Fruit fly (Drosophila melanogaster): ENCODE data around the gene CG42788.

The CG42788 gene

DNA sequence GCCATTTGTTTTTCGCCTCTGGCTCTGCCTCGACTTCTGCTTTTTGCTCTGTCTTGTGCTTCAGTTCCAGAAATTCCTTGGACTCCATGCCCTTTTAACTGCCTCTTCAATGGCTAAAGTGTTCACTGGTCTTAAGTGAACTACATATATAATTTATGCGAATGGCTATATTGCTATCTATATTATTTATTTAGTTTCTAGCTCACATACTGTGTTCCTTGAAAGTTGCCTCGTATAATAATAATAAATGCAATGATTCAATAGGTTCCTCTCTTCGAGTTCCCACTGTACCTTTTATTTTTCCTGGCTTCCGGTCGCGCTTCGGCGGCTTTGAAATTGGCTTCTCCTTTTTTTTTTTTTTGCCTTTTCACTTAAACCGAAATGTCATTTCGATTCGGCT is 12.0 kb downstream of the CG42788 start (continued):
- TF ChIP-seq bcd (GFP tag; optimal IDR thresholded peaks at IDR 0.05) (peak; percentile 5), Atf6 (GFP tag; IDR thresholded peaks at IDR 0.05) (no peak), D19A (tag; optimal IDR thresholded peaks at IDR 0.05) (no peak), fd3F (GFP tag; optimal IDR thresholded peaks at IDR 0.05) (no peak), CoRest (tag; optimal IDR thresholded peaks at IDR 0.05) (peak; percentile 34), BtbVII (GFP tag; optimal IDR thresholded peaks at IDR 0.05) (peak; percentile 2), CG7271 (tag; optimal IDR thresholded peaks at IDR 0.05) (no peak), cas (GFP tag; IDR thresholded peaks at IDR 0.05) (no peak), Hr78 (GFP tag; optimal IDR thresholded peaks at IDR 0.05) (no peak), sisA (GFP tag; IDR thresholded peaks at IDR 0.05) (0 out of 2 replicates have a peak, but pooled peaks have one; percentile 23), CG10565 (GFP tag; optimal IDR thresholded peaks at IDR 0.05) (no peak), Xrp1 (GFP tag; IDR thresholded peaks at IDR 0.05) (peak; percentile 31; the same call in 1 of the 2 replicates), CG2712 (tag; optimal IDR thresholded peaks at IDR 0.05) (no peak), stwl (tag; optimal IDR thresholded peaks at IDR 0.05) (no peak), CG6254 (GFP tag; optimal IDR thresholded peaks at IDR 0.05) (no peak), sna (GFP tag; IDR thresholded peaks at IDR 0.05; ENCODE audit: partially characterized antibody) (no peak), ATbp (GFP tag; optimal IDR thresholded peaks at IDR 0.05) (peak; percentile 16), scrt (GFP tag; optimal IDR thresholded peaks at IDR 0.05) (peak; percentile 8), NC2β (GFP tag; optimal IDR thresholded peaks at IDR 0.05) (no peak), Hr51 (GFP tag; optimal IDR thresholded peaks at IDR 0.05) (peak in 1 of 2 experiments; percentile 45), slou (GFP tag; optimal IDR thresholded peaks at IDR 0.05) (no peak), CG4730 (GFP tag; IDR thresholded peaks at IDR 0.05) (no peak), CG13624 (GFP tag; optimal IDR thresholded peaks at IDR 0.05) (no peak), kah (GFP tag; optimal IDR thresholded peaks at IDR 0.05) (no peak), B-H2 (GFP tag; optimal IDR thresholded peaks at IDR 0.05) (peak; percentile 27), Lpt (GFP tag; optimal IDR thresholded peaks at IDR 0.05) (no peak), otp (GFP tag; IDR thresholded peaks at IDR 0.05) (no peak), CG3995 (GFP tag; optimal IDR thresholded peaks at IDR 0.05) (no peak), CG12942 (GFP tag; optimal IDR thresholded peaks at IDR 0.05) (no peak), Max (GFP tag; optimal IDR thresholded peaks at IDR 0.05) (no peak), unpg (GFP tag; optimal IDR thresholded peaks at IDR 0.05) (peak; percentile 29), CG8944 (GFP tag; optimal IDR thresholded peaks at IDR 0.05) (no peak), gem (tag; optimal IDR thresholded peaks at IDR 0.05) (peak; percentile 56), wek (GFP tag; optimal IDR thresholded peaks at IDR 0.05) (no peak), Rfx (GFP tag; IDR thresholded peaks at IDR 0.05) (peak; percentile 61; the same call in 1 of the 2 replicates), Mad (GFP tag; optimal IDR thresholded peaks at IDR 0.05) (peak; percentile 2), CG6854 (GFP tag; optimal IDR thresholded peaks at IDR 0.05) (no peak), bigmax (GFP tag; optimal IDR thresholded peaks at IDR 0.05) (no peak), CG1792 (GFP tag; optimal IDR thresholded peaks at IDR 0.05) (no peak), CG8089 (GFP tag; optimal IDR thresholded peaks at IDR 0.05) (no peak), CG6689 (GFP tag; IDR thresholded peaks at IDR 0.05) (no peak), sug (tag; optimal IDR thresholded peaks at IDR 0.05) (peak; percentile 3), klu (GFP tag; IDR thresholded peaks at IDR 0.05) (no peak), lilli (GFP tag; optimal IDR thresholded peaks at IDR 0.05) (peak; percentile 28), insv (GFP tag; optimal IDR thresholded peaks at IDR 0.05) (no peak), B-H1 (GFP tag; IDR thresholded peaks at IDR 0.05) (no peak), psq (GFP tag; optimal IDR thresholded peaks at IDR 0.05) (no peak), Optix (GFP tag; IDR thresholded peaks at IDR 0.05) (no peak), ab (GFP tag; optimal IDR thresholded peaks at IDR 0.05) (no peak), YL-1 (GFP tag; optimal IDR thresholded peaks at IDR 0.05) (no peak), CG3281 (GFP tag; optimal IDR thresholded peaks at IDR 0.05) (peak; percentile 30)
